Worm (Caenorhabditis elegans) whole organism, L4 larva: Measurements from ENCODE around the gene K02A6.3.

Experiments
- F37D6.2 ChIP-seq: sonication (generic microtip); optimal IDR thresholded peaks from 2 replicates; lab custom pipeline; 2016; ENCODE audit warnings: mild to moderate bottlenecking, missing genetic modification characterization, missing compliant biosample characterization
- F44E2.7 ChIP-seq: fragments of 200-800 bp; sonication (Bioruptor generic); IDR thresholded peaks from 2 replicates; pipeline ENCODE4 v2.1.2; 2022; ENCODE audit warnings: missing genetic modification characterization, missing compliant biosample characterization
- T26A8.4 ChIP-seq: fragments of 200-800 bp; sonication (Bioruptor generic); IDR thresholded peaks from 2 replicates; pipeline ENCODE4 v1.3.6; 2022; ENCODE audit warnings: missing genetic modification characterization, missing compliant biosample characterization
- Y105C5A.15 ChIP-seq: fragments of 200-800 bp; sonication (Bioruptor generic); IDR thresholded peaks from 2 replicates; pipeline ENCODE4 v1.3.6; 2022; ENCODE audit warnings: missing genetic modification characterization, missing compliant biosample characterization
- ZK546.5 ChIP-seq, 2 experiments: sonication (generic microtip); optimal IDR thresholded peaks; 2 replicates each; lab custom pipeline; 2017; ENCODE audit warnings: missing biosample characterization in 2 of 2, missing genetic modification characterization in 2 of 2
- aha-1 ChIP-seq: fragments of 150-350 bp; peaks from one replicate; lab custom pipeline; 2014; ENCODE audit warnings: missing biosample characterization, missing genetic modification characterization
- ama-1 ChIP-seq: fragments of 150-350 bp; optimal IDR thresholded peaks from 2 replicates; lab custom pipeline; 2014; ENCODE audit warnings: inconsistent platforms, mixed read lengths
- arid-1 ChIP-seq: fragments of 200-800 bp; sonication (Bioruptor generic); conservative IDR thresholded peaks from 2 replicates; pipeline ENCODE4 v1.3.6; 2022; ENCODE audit warnings: missing genetic modification reagents, missing genetic modification characterization, missing compliant biosample characterization
- ceh-28 ChIP-seq: fragments of 150-350 bp; optimal IDR thresholded peaks from 2 replicates; lab custom pipeline; 2014; ENCODE audit warnings: missing biosample characterization, missing genetic modification reagents, missing genetic modification characterization
- ceh-82 ChIP-seq: sonication (generic microtip); optimal IDR thresholded peaks from 2 replicates; lab custom pipeline; 2017; ENCODE audit warnings: missing biosample characterization, missing genetic modification characterization
- ces-1 ChIP-seq: fragments of 150-350 bp; sonication (generic microtip); optimal IDR thresholded peaks from 4 replicates; lab custom pipeline; 2014; ENCODE audit warnings: missing biosample characterization, missing genetic modification reagents, missing genetic modification characterization
- cey-2 ChIP-seq: sonication (generic microtip); optimal IDR thresholded peaks from 3 replicates; lab custom pipeline; 2017; ENCODE audit warnings: missing genetic modification characterization, mild to moderate bottlenecking, missing compliant biosample characterization, antibody characterized with exemption, borderline replicate concordance; ENCODE audit not compliant: insufficient read depth
- ctbp-1 ChIP-seq: fragments of 200-800 bp; sonication (Bioruptor generic); IDR thresholded peaks from 2 replicates; pipeline ENCODE4 v1.3.6; 2022; ENCODE audit warnings: missing genetic modification reagents, missing genetic modification characterization, missing compliant biosample characterization
- dmd-8 ChIP-seq: fragments of 200-800 bp; sonication (Bioruptor generic); IDR thresholded peaks from 2 replicates; pipeline ENCODE4 v1.3.6; 2022; ENCODE audit warnings: missing genetic modification characterization, missing compliant biosample characterization
- dpl-1 ChIP-seq: fragments of 150-350 bp; optimal IDR thresholded peaks from 2 replicates; lab custom pipeline; 2014; ENCODE audit warnings: missing biosample characterization, missing genetic modification reagents, missing genetic modification characterization
- dve-1 ChIP-seq: sonication (generic microtip); optimal IDR thresholded peaks from 2 replicates; lab custom pipeline; 2017; ENCODE audit warnings: antibody characterized with exemption, mild to moderate bottlenecking, missing genetic modification characterization, missing compliant biosample characterization; ENCODE audit not compliant: insufficient read depth
- hif-1 ChIP-seq, 2 experiments: sonication (generic microtip); optimal IDR thresholded peaks; 2 replicates each; lab custom pipeline; 2016 to 2017; ENCODE audit warnings: missing compliant biosample characterization in 2 of 2, missing genetic modification characterization in 2 of 2, missing genetic modification reagents in 2 of 2, missing genotype in 2 of 2, mild to moderate bottlenecking in 1 of 2
- hlh-11 ChIP-seq: fragments of 200-800 bp; sonication (Bioruptor generic); optimal IDR thresholded peaks from 2 replicates; lab custom pipeline; 2018; ENCODE audit warnings: mild to moderate bottlenecking, missing genetic modification characterization, missing compliant biosample characterization
- hlh-30 ChIP-seq: sonication (generic microtip); optimal IDR thresholded peaks from 2 replicates; lab custom pipeline; 2017; ENCODE audit warnings: antibody characterized with exemption, mild to moderate bottlenecking, missing genetic modification characterization, missing compliant biosample characterization; ENCODE audit not compliant: insufficient read depth
- lin-15B ChIP-seq: fragments of 150-350 bp; sonication (generic microtip); optimal IDR thresholded peaks from 3 replicates; lab custom pipeline; 2014; ENCODE audit warnings: missing biosample characterization, missing genetic modification characterization
- lin-29 ChIP-seq: fragments of 200-800 bp; sonication (Bioruptor generic); IDR thresholded peaks from 2 replicates; pipeline ENCODE4 v1.3.6; 2022; ENCODE audit warnings: missing genetic modification reagents, missing genetic modification characterization, missing compliant biosample characterization
- lin-39 ChIP-seq: fragments of 150-350 bp; optimal IDR thresholded peaks from 2 replicates; lab custom pipeline; 2014; ENCODE audit warnings: missing biosample characterization, missing genetic modification reagents, missing genetic modification characterization
- madf-9 ChIP-seq: fragments of 200-800 bp; sonication (Bioruptor generic); conservative IDR thresholded peaks from 2 replicates; pipeline ENCODE4 v1.3.6; 2022; ENCODE audit warnings: missing genetic modification reagents, missing genetic modification characterization, missing compliant biosample characterization
- mdt-29 ChIP-seq: fragments of 200-800 bp; sonication (Bioruptor generic); IDR thresholded peaks from 2 replicates; pipeline ENCODE4 v1.3.6; 2022; ENCODE audit warnings: missing genetic modification reagents, missing genetic modification characterization, missing compliant biosample characterization
- mes-2 ChIP-seq: sonication (generic microtip); optimal IDR thresholded peaks from 2 replicates; lab custom pipeline; 2016; ENCODE audit warnings: missing genotype, mild to moderate bottlenecking, missing genetic modification characterization, missing compliant biosample characterization; ENCODE audit not compliant: poor library complexity, severe bottlenecking
- nhr-25 ChIP-seq: sonication (generic microtip); optimal IDR thresholded peaks from 2 replicates; lab custom pipeline; 2017; ENCODE audit warnings: missing genetic modification characterization, mild to moderate bottlenecking, missing compliant biosample characterization, antibody characterized with exemption, moderate library complexity, borderline replicate concordance; ENCODE audit not compliant: insufficient read depth
- nhr-28 ChIP-seq: fragments of 150-350 bp; optimal IDR thresholded peaks from 2 replicates; lab custom pipeline; 2014; ENCODE audit warnings: missing biosample characterization, missing genetic modification characterization
- nhr-76 ChIP-seq: fragments of 150-350 bp; optimal IDR thresholded peaks from 2 replicates; lab custom pipeline; 2014; ENCODE audit warnings: missing biosample characterization, missing genetic modification characterization
- nhr-77 ChIP-seq: fragments of 150-350 bp; optimal IDR thresholded peaks from 2 replicates; lab custom pipeline; 2014; ENCODE audit warnings: missing biosample characterization, missing genetic modification characterization
- set-16 ChIP-seq: fragments of 200-800 bp; sonication (Bioruptor generic); IDR thresholded peaks from 2 replicates; pipeline ENCODE4 v1.3.6; 2022; ENCODE audit warnings: missing genetic modification reagents, missing genetic modification characterization, missing compliant biosample characterization
- tag-97 ChIP-seq: fragments of 200-800 bp; sonication (Bioruptor generic); IDR thresholded peaks from 2 replicates; pipeline ENCODE4 v1.3.6; 2022; ENCODE audit warnings: missing genetic modification characterization, missing compliant biosample characterization
- unc-62 ChIP-seq, 3 experiments: fragments of 150-350 bp in 1 of 3; sonication (generic microtip); optimal IDR thresholded peaks in 2 of 3; peaks in 1 of 3; 1 replicate in 1 of 3; 2 replicates in 2 of 3; lab custom pipeline; 2014 to 2017; ENCODE audit warnings: missing biosample characterization in 3 of 3, missing genetic modification characterization in 3 of 3, missing genetic modification reagents in 3 of 3, missing genotype in 1 of 3

K02A6.3 gene

DNA sequence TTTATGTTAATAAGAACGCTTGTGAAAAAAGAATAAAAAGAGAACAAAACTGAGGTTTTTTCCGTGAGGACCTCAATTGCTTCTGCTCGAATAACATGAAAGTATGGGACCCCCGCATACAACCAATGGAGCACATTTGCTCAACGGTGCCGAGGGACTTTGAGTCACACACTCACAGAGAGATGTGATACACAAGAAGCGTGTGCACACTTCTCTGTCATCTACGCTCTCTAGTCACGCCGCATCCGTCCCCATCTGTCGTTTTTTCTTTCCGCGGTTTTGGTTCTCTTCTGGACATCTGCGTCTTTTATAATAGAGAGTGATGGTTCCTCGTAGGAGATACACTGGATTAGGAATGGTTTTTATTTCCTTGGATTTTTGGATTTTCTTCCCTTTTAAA, 25.8 kb downstream of the K02A6.3 start (continued):
- TF ChIP-seq arid-1 (GFP tag; lab: Robert Waterston, UW) (no peak), dve-1 (tag; lab: Kevin White, UChicago) (no peak), hlh-30 (peak; percentile 85), hif-1 (tag; optimal IDR thresholded peaks at IDR 0.05; lab: Kevin White, UChicago) (peak in 1 of 2 experiments; percentile 31), ceh-82 (tag; lab: Kevin White, UChicago) (no peak)
- TF ChIP-seq, all 104 proteins: peak for 14

DNA sequence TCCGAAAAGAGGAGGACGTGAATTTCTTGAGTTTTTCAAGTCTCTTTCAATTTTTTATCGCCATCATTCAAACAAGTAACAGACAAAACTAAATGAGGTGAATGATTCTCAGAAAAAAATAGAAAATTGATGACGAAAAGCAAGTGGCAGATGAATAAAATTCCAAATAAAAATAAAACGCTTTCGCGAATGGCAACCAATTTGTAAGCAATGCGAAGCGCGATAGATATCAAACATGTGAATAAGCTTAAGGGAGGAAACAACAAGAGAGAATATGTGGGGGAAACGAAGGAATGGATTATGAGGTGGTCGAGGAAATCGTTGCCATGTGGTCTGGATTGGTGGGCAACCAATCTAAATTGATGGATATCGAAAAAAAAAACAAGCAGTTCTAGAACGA, 27.3 kb downstream of the K02A6.3 start:
- TF ChIP-seq tag-97 (GFP tag; lab: Robert Waterston, UW): no peak
- TF ChIP-seq F44E2.7 (GFP tag; lab: Robert Waterston, UW): no peak
- no peak for TF ChIP-seq hlh-30
- no peak for TF ChIP-seq nhr-77
- no peak for TF ChIP-seq ceh-28
- no peak for TF ChIP-seq dmd-8 (GFP tag; lab: Robert Waterston, UW)
- TF ChIP-seq cey-2 (tag; lab: Kevin White, UChicago): no peak
- TF ChIP-seq nhr-28: no peak
- no peak for TF ChIP-seq lin-15B (tag; lab: Kevin White, UChicago)
- no peak for TF ChIP-seq nhr-25 (tag; lab: Kevin White, UChicago)
- TF ChIP-seq, all 104 proteins: peak for 0

DNA sequence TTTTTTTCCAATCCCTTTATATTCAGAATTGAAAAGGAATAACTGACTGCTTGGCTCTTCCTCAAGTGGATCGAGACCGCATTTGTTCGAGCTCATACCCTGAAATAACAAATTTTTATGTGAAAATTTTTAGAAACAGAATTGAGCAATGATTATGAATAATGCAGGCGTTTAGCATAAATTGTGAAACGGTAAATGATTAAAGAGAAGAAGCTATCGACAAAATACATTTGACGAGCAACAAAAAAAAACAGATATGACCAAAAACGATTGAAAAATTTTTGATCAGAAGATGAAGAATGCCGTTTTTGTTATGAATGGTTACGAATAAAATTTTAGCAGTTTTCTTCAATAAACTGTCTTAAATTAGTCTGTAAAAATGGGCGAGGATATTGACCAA, 28.0 kb downstream of the K02A6.3 start, which contains the start of gene C17H11.6:
Gene C17H11.6 (minus strand): TSS at position 101 of the 400 bp plus-strand sequence.
- TF ChIP-seq dpl-1 (GFP tag; lab: Kevin White, UChicago) (no peak), set-16 (GFP tag; lab: Robert Waterston, UW) (no peak), T26A8.4 (GFP tag; lab: Robert Waterston, UW) (no peak), ama-1 (lab: Kevin White, UChicago) (no peak), Y105C5A.15 (GFP tag; lab: Robert Waterston, UW) (no peak), mdt-29 (no peak), lin-29 (GFP tag; lab: Robert Waterston, UW) (no peak), nhr-76 (tag; lab: Kevin White, UChicago) (no peak), ctbp-1 (GFP tag; lab: Robert Waterston, UW) (no peak), ZK546.5 (tag; optimal IDR thresholded peaks at IDR 0.05; lab: Kevin White, UChicago) (no peak), lin-39 (tag; lab: Kevin White, UChicago) (no peak), F37D6.2 (tag; lab: Kevin White, UChicago) (no peak), madf-9 (no peak)
- TF ChIP-seq, all 104 proteins: peak for 0

DNA sequence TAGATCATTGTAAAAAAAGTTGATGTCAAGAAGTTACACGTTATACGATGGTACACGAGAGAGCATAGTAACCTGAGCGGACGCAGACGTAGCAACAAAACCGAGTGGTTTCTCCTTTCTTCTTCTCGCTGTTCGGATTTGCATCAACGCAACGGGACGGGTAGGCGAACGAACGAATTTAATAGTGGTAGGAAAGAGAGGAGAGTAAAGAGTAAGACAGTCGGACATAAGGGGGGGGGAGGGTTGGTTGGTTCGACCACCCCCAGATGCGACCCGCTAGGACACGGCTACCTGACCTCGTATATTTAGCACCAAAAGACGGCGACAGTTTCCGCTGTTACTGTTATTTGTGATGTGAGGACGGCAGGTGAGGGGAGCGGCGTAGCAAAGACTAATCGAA, 30.5 kb downstream of the K02A6.3 start:
- no peak for TF ChIP-seq unc-62 (GFP tag; optimal IDR thresholded peaks at IDR 0.05 in 1 of 2; lab: Kevin White, UChicago)
- TF ChIP-seq unc-62 (tag; optimal IDR thresholded peaks at IDR 0.05; lab: Kevin White, UChicago): no peak
- no peak for TF ChIP-seq hlh-11 (tag; lab: Kevin White, UChicago)
- 0 out of 2 replicates have a peak, but pooled peaks have one; percentile 11 for TF ChIP-seq set-16 (GFP tag; lab: Robert Waterston, UW)
- TF ChIP-seq dve-1 (tag; lab: Kevin White, UChicago): peak; percentile 10
- peak; percentile 48 for TF ChIP-seq nhr-25 (tag; lab: Kevin White, UChicago)
- TF ChIP-seq aha-1 (tag; lab: Kevin White, UChicago): peak; percentile 82
- TF ChIP-seq, all 104 proteins: peak for 4

DNA sequence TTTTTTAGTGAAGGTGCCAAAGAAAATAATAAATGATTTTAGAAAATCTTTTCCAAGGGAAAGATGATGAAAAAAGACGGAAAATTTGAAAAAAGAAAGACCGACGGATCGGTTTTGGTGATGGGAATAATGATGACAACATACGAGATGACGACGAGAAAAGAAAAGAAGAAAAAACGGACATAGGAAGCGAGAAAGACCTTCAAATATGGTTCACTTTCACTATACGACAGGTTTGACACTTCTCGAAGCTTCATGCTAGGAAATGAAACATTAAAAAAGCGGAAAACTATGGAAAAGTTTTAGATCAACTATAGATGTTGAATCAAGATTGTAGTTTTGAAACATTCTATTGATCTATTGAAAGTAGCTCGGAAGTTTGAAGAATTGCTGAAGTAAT, 31.5 kb downstream of the K02A6.3 start:
- TF ChIP-seq ces-1 (GFP tag; lab: Kevin White, UChicago) (no peak), mes-2 (tag; lab: Kevin White, UChicago) (no peak), ceh-28 (no peak), nhr-28 (peak; percentile 23), dve-1 (tag; lab: Kevin White, UChicago) (peak; percentile 2), unc-62 (GFP tag; optimal IDR thresholded peaks at IDR 0.05 in 1 of 2; lab: Kevin White, UChicago) (peak in 1 of 2 experiments; percentile 17), unc-62 (tag; optimal IDR thresholded peaks at IDR 0.05; lab: Kevin White, UChicago) (no peak)
- TF ChIP-seq, all 104 proteins: peak for 3
